Worm (Caenorhabditis elegans) whole organism, L3 larva: ENCODE results near the gene Y54G11A.19.
A peak's percentile ranks its signal among the peaks of the same experiment; 100 is the strongest.

ENCODE experiments used
- R02D3.7 ChIP-seq: fragments of 150-350 bp; optimal IDR thresholded peaks from 2 replicates; lab custom pipeline; 2014; ENCODE audit warnings: missing biosample characterization, missing genetic modification characterization
- ZK546.5 ChIP-seq: sonication (generic microtip); optimal IDR thresholded peaks from 2 replicates; lab custom pipeline; 2017; ENCODE audit warnings: missing biosample characterization, missing genetic modification characterization
- aly-2 ChIP-seq: fragments of 150-350 bp; optimal IDR thresholded peaks from 2 replicates; lab custom pipeline; 2014; ENCODE audit warnings: missing biosample characterization, missing genetic modification characterization
- ama-1 ChIP-seq: fragments of 150-350 bp; optimal IDR thresholded peaks from 2 replicates; lab custom pipeline; 2018
- ceh-16 ChIP-seq: sonication (generic microtip); optimal IDR thresholded peaks from 2 replicates; lab custom pipeline; 2017; ENCODE audit warnings: missing biosample characterization, missing genetic modification characterization
- ceh-28 ChIP-seq: fragments of 150-350 bp; optimal IDR thresholded peaks from 2 replicates; lab custom pipeline; 2014; ENCODE audit warnings: missing biosample characterization, missing genetic modification reagents, missing genetic modification characterization
- ceh-82 ChIP-seq: fragments of 150-350 bp; optimal IDR thresholded peaks from 2 replicates; lab custom pipeline; 2014; ENCODE audit warnings: missing biosample characterization, missing genetic modification characterization
- ceh-9 ChIP-seq: sonication (generic microtip); optimal IDR thresholded peaks from 2 replicates; lab custom pipeline; 2018; ENCODE audit warnings: missing biosample characterization, missing genetic modification characterization
- daf-12 ChIP-seq: fragments of 150-350 bp; optimal IDR thresholded peaks from 2 replicates; lab custom pipeline; 2014; ENCODE audit warnings: missing biosample characterization, missing genetic modification reagents, missing genetic modification characterization
- egl-27 ChIP-seq: sonication (generic microtip); optimal IDR thresholded peaks from 4 replicates; lab custom pipeline; 2017; ENCODE audit warnings: missing biosample characterization, missing genetic modification reagents, missing genetic modification characterization
- egl-5 ChIP-seq: fragments of 150-350 bp; optimal IDR thresholded peaks from 2 replicates; lab custom pipeline; 2017; ENCODE audit warnings: missing biosample characterization, missing genetic modification reagents, missing genetic modification characterization, inconsistent platforms
- elt-1 ChIP-seq: fragments of 150-350 bp; optimal IDR thresholded peaks from 2 replicates; lab custom pipeline; 2014; ENCODE audit warnings: missing biosample characterization, missing genetic modification characterization
- elt-2 ChIP-seq: sonication (generic microtip); optimal IDR thresholded peaks from 2 replicates; lab custom pipeline; 2016; ENCODE audit warnings: missing genetic modification reagents, mild to moderate bottlenecking, missing genetic modification characterization, missing compliant biosample characterization
- elt-3 ChIP-seq, 3 experiments: fragments of 150-350 bp in 1 of 3; sonication (generic microtip) in 2 of 3; optimal IDR thresholded peaks; 2 replicates in 2 of 3; 4 replicates in 1 of 3; lab custom pipeline; 2014 to 2017; ENCODE audit warnings: missing biosample characterization in 3 of 3, missing genetic modification characterization in 3 of 3
- eor-1 ChIP-seq, 2 experiments: fragments of 150-350 bp; optimal IDR thresholded peaks; 2 replicates each; lab custom pipeline; 2014 to 2018; ENCODE audit warnings: missing biosample characterization in 2 of 2, missing genetic modification characterization in 2 of 2
- fkh-10 ChIP-seq: sonication (generic microtip); optimal IDR thresholded peaks from 2 replicates; lab custom pipeline; 2017; ENCODE audit warnings: missing biosample characterization, missing genetic modification reagents, missing genetic modification characterization
- fkh-2 ChIP-seq: fragments of 150-350 bp; optimal IDR thresholded peaks from 2 replicates; lab custom pipeline; 2014; ENCODE audit warnings: missing biosample characterization, missing genetic modification reagents, missing genetic modification characterization
- fos-1 ChIP-seq: fragments of 150-350 bp; optimal IDR thresholded peaks from 2 replicates; lab custom pipeline; 2014; ENCODE audit warnings: missing biosample characterization, missing genetic modification characterization
- hmg-11 ChIP-seq: sonication (generic microtip); optimal IDR thresholded peaks from 2 replicates; lab custom pipeline; 2016; ENCODE audit warnings: missing genetic modification characterization, missing compliant biosample characterization
- jun-1 ChIP-seq: fragments of 150-350 bp; optimal IDR thresholded peaks from 2 replicates; lab custom pipeline; 2014; ENCODE audit warnings: missing biosample characterization, missing genetic modification reagents, missing genetic modification characterization
- lin-15B ChIP-seq: fragments of 150-350 bp; optimal IDR thresholded peaks from 2 replicates; lab custom pipeline; 2014; ENCODE audit warnings: missing biosample characterization, missing genetic modification characterization
- lin-39 ChIP-seq: fragments of 150-350 bp; optimal IDR thresholded peaks from 2 replicates; lab custom pipeline; 2018; ENCODE audit warnings: missing biosample characterization, missing genetic modification reagents, missing genetic modification characterization
- lsy-12 ChIP-seq: sonication (generic microtip); optimal IDR thresholded peaks from 2 replicates; lab custom pipeline; 2016; ENCODE audit warnings: mild to moderate bottlenecking, missing genetic modification characterization, missing compliant biosample characterization
- mdl-1 ChIP-seq: fragments of 150-350 bp; optimal IDR thresholded peaks from 2 replicates; lab custom pipeline; 2014; ENCODE audit warnings: missing biosample characterization, missing genetic modification characterization
- mml-1 ChIP-seq: fragments of 150-350 bp; sonication (generic microtip); optimal IDR thresholded peaks from 3 replicates; lab custom pipeline; 2014; ENCODE audit warnings: missing biosample characterization, missing genetic modification characterization
- nfya-1 ChIP-seq: sonication (generic microtip); optimal IDR thresholded peaks from 2 replicates; lab custom pipeline; 2017; ENCODE audit warnings: missing genetic modification characterization, mild to moderate bottlenecking, missing compliant biosample characterization, antibody characterized with exemption, moderate library complexity; ENCODE audit not compliant: insufficient read depth
- nhr-11 ChIP-seq: fragments of 150-350 bp; optimal IDR thresholded peaks from 2 replicates; lab custom pipeline; 2014; ENCODE audit warnings: missing biosample characterization, missing genetic modification characterization
- nhr-12 ChIP-seq: fragments of 150-350 bp; optimal IDR thresholded peaks from 2 replicates; lab custom pipeline; 2014; ENCODE audit warnings: missing biosample characterization, missing genetic modification characterization
- nhr-23 ChIP-seq: fragments of 150-350 bp; optimal IDR thresholded peaks from 2 replicates; lab custom pipeline; 2014; ENCODE audit warnings: missing biosample characterization, missing genetic modification reagents, missing genetic modification characterization
- nhr-237 ChIP-seq: fragments of 150-350 bp; optimal IDR thresholded peaks from 2 replicates; lab custom pipeline; 2014; ENCODE audit warnings: missing biosample characterization, missing genetic modification characterization
- nhr-25 ChIP-seq: sonication (generic microtip); optimal IDR thresholded peaks from 2 replicates; lab custom pipeline; 2017; ENCODE audit warnings: missing biosample characterization, missing genetic modification characterization
- nhr-28 ChIP-seq: fragments of 150-350 bp; optimal IDR thresholded peaks from 2 replicates; lab custom pipeline; 2014; ENCODE audit warnings: missing biosample characterization, missing genetic modification characterization
- nhr-43 ChIP-seq: sonication (generic microtip); optimal IDR thresholded peaks from 2 replicates; lab custom pipeline; 2016; ENCODE audit warnings: mild to moderate bottlenecking, missing genetic modification characterization, missing compliant biosample characterization; ENCODE audit not compliant: poor library complexity, severe bottlenecking
- nhr-67 ChIP-seq: fragments of 150-350 bp; optimal IDR thresholded peaks from 2 replicates; lab custom pipeline; 2014; ENCODE audit warnings: missing biosample characterization, missing genetic modification characterization
- nhr-76 ChIP-seq: fragments of 150-350 bp; sonication (generic microtip); optimal IDR thresholded peaks from 5 replicates; lab custom pipeline; 2014; ENCODE audit warnings: missing biosample characterization, missing genetic modification characterization
- nhr-77 ChIP-seq: fragments of 150-350 bp; optimal IDR thresholded peaks from 2 replicates; lab custom pipeline; 2014; ENCODE audit warnings: missing biosample characterization, missing genetic modification characterization
- pha-4 ChIP-seq: fragments of 150-350 bp; optimal IDR thresholded peaks from 2 replicates; lab custom pipeline; 2014; ENCODE audit warnings: missing biosample characterization, missing genetic modification reagents, missing genetic modification characterization
- pqm-1 ChIP-seq: fragments of 150-350 bp; optimal IDR thresholded peaks from 2 replicates; lab custom pipeline; 2017; ENCODE audit warnings: missing biosample characterization, missing genetic modification characterization, inconsistent platforms
- sea-2 ChIP-seq: fragments of 150-350 bp; sonication (generic microtip); optimal IDR thresholded peaks from 4 replicates; lab custom pipeline; 2014; ENCODE audit warnings: missing biosample characterization, missing genetic modification reagents, missing genetic modification characterization
- skn-1 ChIP-seq: fragments of 150-350 bp; optimal IDR thresholded peaks from 2 replicates; lab custom pipeline; 2014; ENCODE audit warnings: missing biosample characterization, missing genetic modification characterization
- snpc-4 ChIP-seq: fragments of 150-350 bp; optimal IDR thresholded peaks from 2 replicates; lab custom pipeline; 2014; ENCODE audit warnings: missing biosample characterization, missing genetic modification characterization
- tbx-2 ChIP-seq: sonication (generic microtip); optimal IDR thresholded peaks from 2 replicates; lab custom pipeline; 2016; ENCODE audit warnings: mild to moderate bottlenecking, missing genetic modification characterization, missing compliant biosample characterization
- unc-39 ChIP-seq: sonication (generic microtip); optimal IDR thresholded peaks from 4 replicates; lab custom pipeline; 2017; ENCODE audit warnings: missing biosample characterization, missing genetic modification characterization
- unc-62 ChIP-seq: fragments of 150-350 bp; sonication (generic microtip); optimal IDR thresholded peaks from 4 replicates; lab custom pipeline; 2014; ENCODE audit warnings: missing biosample characterization, missing genetic modification reagents, missing genetic modification characterization
- zag-1 ChIP-seq: fragments of 150-350 bp; optimal IDR thresholded peaks from 2 replicates; lab custom pipeline; 2014; ENCODE audit warnings: missing biosample characterization, missing genetic modification characterization
- ztf-11 ChIP-seq: fragments of 150-350 bp; optimal IDR thresholded peaks from 2 replicates; lab custom pipeline; 2014; ENCODE audit warnings: missing biosample characterization, missing genetic modification characterization
- ztf-4 ChIP-seq: fragments of 150-350 bp; optimal IDR thresholded peaks from 2 replicates; lab custom pipeline; 2014; ENCODE audit warnings: missing biosample characterization, missing genetic modification characterization

Y54G11A.19 gene

ce11 chrII:14250147-14250965 lies 6.3 kb downstream of the Y54G11A.19 start, which contains the start of gene hmg-1.1:
Gene hmg-1.1, plus strand, starts transcription at chrII:14250695.
- TF ChIP-seq pqm-1 (tag; lab: Kevin White, UChicago) (peak; percentile 65), nhr-76 (tag; lab: Kevin White, UChicago) (no peak), egl-27 (tag; lab: Kevin White, UChicago) (peak; percentile 68), unc-62 (GFP tag; lab: Kevin White, UChicago) (no peak), nhr-25 (tag; lab: Kevin White, UChicago) (peak; percentile 60), ceh-28 (tag; lab: Kevin White, UChicago) (no peak), nhr-11 (tag; lab: Kevin White, UChicago) (no peak), mdl-1 (tag; lab: Kevin White, UChicago) (no peak), nfya-1 (peak; percentile 85), nhr-237 (tag; lab: Kevin White, UChicago) (no peak), jun-1 (tag; lab: Kevin White, UChicago) (peak; percentile 59), R02D3.7 (tag; lab: Kevin White, UChicago) (peak; percentile 35), tbx-2 (peak; percentile 17), elt-1 (tag; lab: Kevin White, UChicago) (peak; percentile 18), nhr-67 (tag; lab: Kevin White, UChicago) (no peak), ceh-16 (no peak), daf-12 (no peak), lin-39 (tag; lab: Kevin White, UChicago) (peak; percentile 11), pha-4 (tag; lab: Kevin White, UChicago) (peak; percentile 83), ZK546.5 (tag; lab: Kevin White, UChicago) (no peak), zag-1 (tag; lab: Kevin White, UChicago) (no peak), skn-1 (tag; lab: Kevin White, UChicago) (peak; percentile 9), egl-5 (peak; percentile 0), elt-2 (tag; lab: Kevin White, UChicago) (peak; percentile 71), ceh-82 (tag; lab: Kevin White, UChicago) (no peak), ztf-4 (tag; lab: Kevin White, UChicago) (no peak), ztf-11 (tag; lab: Kevin White, UChicago) (no peak), mml-1 (no peak), ceh-9 (no peak), unc-39 (tag; lab: Kevin White, UChicago) (no peak), lin-15B (tag; lab: Kevin White, UChicago) (peak; percentile 59), aly-2 (tag; lab: Kevin White, UChicago) (no peak), eor-1 (tag; optimal IDR thresholded peaks at IDR 0.05; lab: Kevin White, UChicago) (no peak), nhr-43 (tag; lab: Kevin White, UChicago) (peak; percentile 22), nhr-28 (tag; lab: Kevin White, UChicago) (no peak), nhr-12 (tag; lab: Kevin White, UChicago) (no peak), nhr-77 (tag; lab: Kevin White, UChicago) (no peak), fkh-10 (GFP tag; lab: Kevin White, UChicago) (no peak), nhr-23 (tag; lab: Kevin White, UChicago) (peak; percentile 66), lsy-12 (tag; lab: Kevin White, UChicago) (peak; percentile 76), hmg-11 (tag; lab: Kevin White, UChicago) (peak; percentile 96), fos-1 (tag; lab: Kevin White, UChicago) (no peak), ama-1 (lab: Kevin White, UChicago) (peak; percentile 57), snpc-4 (tag; lab: Kevin White, UChicago) (peak; percentile 58), sea-2 (GFP tag; lab: Kevin White, UChicago) (peak; percentile 40), elt-3 (tag; optimal IDR thresholded peaks at IDR 0.05; lab: Kevin White, UChicago) (peak in 1 of 3 experiments; percentile 17), fkh-2 (no peak)
- TF ChIP-seq, all 47 proteins: peak for 22
